Fruit fly (Drosophila melanogaster) whole organism, embryonic: ENCODE results near the gene alpha-Man-Ia.

Experiments used
- CG16815 ChIP-seq: fragments of 200-800 bp; sonication (Bioruptor generic); optimal IDR thresholded peaks from 3 replicates; lab custom pipeline; 2017; ENCODE audit warnings: missing biosample characterization, mild to moderate bottlenecking, missing genetic modification characterization
- CG3281 ChIP-seq: fragments of 200-800 bp; sonication (Bioruptor generic); optimal IDR thresholded peaks from 3 replicates; lab custom pipeline; 2017; ENCODE audit warnings: missing biosample characterization, mild to moderate bottlenecking, missing genetic modification characterization
- CG4404 ChIP-seq: fragments of 200-800 bp; sonication (Bioruptor generic); IDR thresholded peaks from 2 replicates; pipeline ENCODE4 v1.3.6; 2022; ENCODE audit warnings: missing biosample characterization, missing genetic modification characterization
- CG6175 ChIP-seq: fragments of 200-800 bp; sonication (Bioruptor generic); IDR thresholded peaks from 3 replicates; pipeline ENCODE4 v1.3.6; 2022; ENCODE audit warnings: missing biosample characterization, missing genetic modification characterization
- crp ChIP-seq, 2 experiments: fragments of 200-800 bp; sonication (Bioruptor generic); optimal IDR thresholded peaks; 2 replicates in 1 of 2; 3 replicates in 1 of 2; lab custom pipeline; 2017; ENCODE audit warnings: missing biosample characterization in 2 of 2, missing genetic modification characterization in 2 of 2, mild to moderate bottlenecking in 1 of 2, moderate library complexity in 1 of 2
- eve ChIP-seq, 2 experiments: fragments of >200 bp; optimal IDR thresholded peaks; 2 replicates each; lab custom pipeline; 2017; ENCODE audit warnings: missing biosample characterization in 2 of 2, missing genetic modification characterization in 2 of 2
- eyg ChIP-seq: fragments of 200-800 bp; sonication (Bioruptor generic); optimal IDR thresholded peaks from 3 replicates; lab custom pipeline; 2016; ENCODE audit warnings: missing biosample characterization, missing genetic modification characterization
- inv ChIP-seq: fragments of 200-800 bp; sonication (Bioruptor generic); IDR thresholded peaks from 2 replicates; pipeline ENCODE4 v1.3.6; 2022; ENCODE audit warnings: missing biosample characterization, missing genetic modification characterization; ENCODE audit not compliant: partially characterized antibody
- sim ChIP-seq: fragments of 200-800 bp; sonication (Bioruptor generic); IDR thresholded peaks from 2 replicates; pipeline ENCODE4 v1.3.6; 2022; ENCODE audit warnings: missing biosample characterization, missing genetic modification characterization
- ssp ChIP-seq: fragments of 200-800 bp; sonication (Bioruptor generic); IDR thresholded peaks from 2 replicates; pipeline ENCODE4 v1.3.6; 2022; ENCODE audit warnings: missing biosample characterization, missing genetic modification characterization

DNA sequence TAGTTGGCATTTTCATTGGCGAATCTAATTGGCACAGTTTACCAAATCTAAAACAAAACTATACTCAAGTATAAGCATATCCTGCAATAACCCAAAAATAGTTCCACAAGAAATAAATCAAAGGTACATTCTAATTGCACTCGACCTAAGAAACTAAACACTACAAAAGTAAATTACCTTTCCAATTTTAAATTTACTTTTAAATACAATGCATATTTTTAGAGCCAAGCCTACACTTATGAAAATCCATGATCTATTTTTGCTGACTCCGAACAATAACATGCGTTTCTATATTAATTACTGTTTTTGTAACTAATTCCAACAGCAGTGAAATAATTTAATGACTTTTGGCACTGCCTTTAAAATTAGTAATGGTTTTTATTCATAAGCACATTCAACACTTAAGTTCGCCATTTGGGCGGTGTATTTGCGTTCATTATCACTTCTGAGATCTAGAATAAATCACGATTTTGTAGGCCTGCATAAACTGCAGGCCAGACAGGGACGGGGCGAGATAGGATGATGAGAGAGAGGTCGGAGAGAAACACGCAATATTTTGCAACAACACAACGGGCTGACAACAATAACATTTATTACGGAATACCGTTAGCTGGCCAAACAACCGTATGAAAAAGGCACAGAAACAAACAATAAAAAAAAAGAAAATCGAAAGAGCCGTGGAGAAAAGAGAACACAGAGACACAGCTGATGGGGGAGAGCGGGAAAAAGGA, 757 bp downstream of the alpha-Man-Ia start:
- TF ChIP-seq CG4404 (GFP tag; lab: Robert Waterston, UW), result no peak
- no peak for TF ChIP-seq ssp (GFP tag; lab: Robert Waterston, UW)
- no peak for TF ChIP-seq crp (GFP tag; optimal IDR thresholded peaks at IDR 0.05; lab: Kevin White, UChicago)
- TF ChIP-seq eve (GFP tag; optimal IDR thresholded peaks at IDR 0.05; lab: Kevin White, UChicago), result no peak
- peak; percentile 8 for TF ChIP-seq CG16815 (GFP tag; lab: Kevin White, UChicago)
- TF ChIP-seq CG6175 (GFP tag; lab: Robert Waterston, UW), result no peak
- no peak for TF ChIP-seq sim (GFP tag; lab: Robert Waterston, UW)
- TF ChIP-seq CG3281 (GFP tag; lab: Kevin White, UChicago), result no peak
- TF ChIP-seq inv (GFP tag; lab: Robert Waterston, UW), result no peak
- no peak for TF ChIP-seq eyg
